Fruit fly (Drosophila melanogaster): Measurements from ENCODE around the gene CG7298.

CG7298 gene

DNA sequence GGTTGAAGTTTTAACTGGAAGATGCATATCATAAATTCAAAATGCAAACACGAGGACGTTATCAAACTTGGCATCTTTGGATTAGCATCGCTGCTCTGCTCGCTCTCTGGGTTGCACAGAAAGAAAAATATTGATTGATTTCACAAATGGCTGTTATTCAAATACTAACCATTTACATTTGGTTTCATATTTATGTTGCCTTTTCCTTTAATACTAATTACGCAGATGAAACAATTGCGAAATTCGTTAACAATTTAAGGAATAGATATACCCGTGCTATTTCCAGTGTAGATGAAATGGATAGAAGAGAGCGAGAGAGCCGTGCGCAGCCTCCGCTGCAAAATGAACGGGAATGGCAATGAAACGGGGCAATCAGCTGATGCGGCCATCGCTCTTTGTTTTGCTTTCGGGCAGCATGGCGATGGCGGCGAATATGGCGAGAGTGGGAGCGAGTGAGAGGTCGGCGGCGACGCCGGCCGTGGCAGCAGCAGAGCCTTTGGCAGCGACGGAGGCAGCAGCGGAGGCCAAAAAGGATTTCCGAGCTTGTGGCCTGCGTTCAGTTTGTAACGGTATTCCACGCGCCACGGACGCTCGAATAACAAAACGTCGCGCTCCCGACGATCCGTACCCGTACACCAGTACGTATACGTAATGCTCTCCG is 44.2 kb upstream of the CG7298 start, which contains the start of gene rdgC (continued):
- TF ChIP-seq salr (GFP tag; optimal IDR thresholded peaks at IDR 0.05): peak; percentile 84 to 86
- TF ChIP-seq Ets96B (tag; optimal IDR thresholded peaks at IDR 0.05): peak; percentile 91
- TF ChIP-seq acj6 (GFP tag; optimal IDR thresholded peaks at IDR 0.05): peak; percentile 92
- peak; percentile 80 for TF ChIP-seq CG8319 (GFP tag; optimal IDR thresholded peaks at IDR 0.05)
- peak; percentile 93 for TF ChIP-seq OdsH (GFP tag; optimal IDR thresholded peaks at IDR 0.05)
- peak; percentile 91 for TF ChIP-seq CG31627 (GFP tag; optimal IDR thresholded peaks at IDR 0.05)
- TF ChIP-seq CG3919 (GFP tag; optimal IDR thresholded peaks at IDR 0.05): peak; percentile 96
- TF ChIP-seq fkh (GFP tag; optimal IDR thresholded peaks at IDR 0.05): peak; percentile 65
- TF ChIP-seq CG9139 (GFP tag; optimal IDR thresholded peaks at IDR 0.05): peak; percentile 64
- TF ChIP-seq CG4318 (GFP tag; optimal IDR thresholded peaks at IDR 0.05): peak; percentile 83
- peak; percentile 88 for TF ChIP-seq Sox102F (GFP tag; optimal IDR thresholded peaks at IDR 0.05)
- peak; percentile 76 for TF ChIP-seq vri (GFP tag; optimal IDR thresholded peaks at IDR 0.05)
- peak; percentile 92 for TF ChIP-seq topi (GFP tag; optimal IDR thresholded peaks at IDR 0.05)
- peak; percentile 72 to 84 for TF ChIP-seq ss (GFP tag; optimal IDR thresholded peaks at IDR 0.05)
- peak; percentile 92 for TF ChIP-seq pdm3 (GFP tag; optimal IDR thresholded peaks at IDR 0.05)
- TF ChIP-seq CG11762 (GFP tag; optimal IDR thresholded peaks at IDR 0.05; ENCODE audit: insufficient read depth): peak; percentile 85
- TF ChIP-seq CG6276 (GFP tag; optimal IDR thresholded peaks at IDR 0.05): peak; percentile 88
- peak; percentile 88 for TF ChIP-seq dsx (GFP tag; optimal IDR thresholded peaks at IDR 0.05; ENCODE audit: poor library complexity, severe bottlenecking)

DNA sequence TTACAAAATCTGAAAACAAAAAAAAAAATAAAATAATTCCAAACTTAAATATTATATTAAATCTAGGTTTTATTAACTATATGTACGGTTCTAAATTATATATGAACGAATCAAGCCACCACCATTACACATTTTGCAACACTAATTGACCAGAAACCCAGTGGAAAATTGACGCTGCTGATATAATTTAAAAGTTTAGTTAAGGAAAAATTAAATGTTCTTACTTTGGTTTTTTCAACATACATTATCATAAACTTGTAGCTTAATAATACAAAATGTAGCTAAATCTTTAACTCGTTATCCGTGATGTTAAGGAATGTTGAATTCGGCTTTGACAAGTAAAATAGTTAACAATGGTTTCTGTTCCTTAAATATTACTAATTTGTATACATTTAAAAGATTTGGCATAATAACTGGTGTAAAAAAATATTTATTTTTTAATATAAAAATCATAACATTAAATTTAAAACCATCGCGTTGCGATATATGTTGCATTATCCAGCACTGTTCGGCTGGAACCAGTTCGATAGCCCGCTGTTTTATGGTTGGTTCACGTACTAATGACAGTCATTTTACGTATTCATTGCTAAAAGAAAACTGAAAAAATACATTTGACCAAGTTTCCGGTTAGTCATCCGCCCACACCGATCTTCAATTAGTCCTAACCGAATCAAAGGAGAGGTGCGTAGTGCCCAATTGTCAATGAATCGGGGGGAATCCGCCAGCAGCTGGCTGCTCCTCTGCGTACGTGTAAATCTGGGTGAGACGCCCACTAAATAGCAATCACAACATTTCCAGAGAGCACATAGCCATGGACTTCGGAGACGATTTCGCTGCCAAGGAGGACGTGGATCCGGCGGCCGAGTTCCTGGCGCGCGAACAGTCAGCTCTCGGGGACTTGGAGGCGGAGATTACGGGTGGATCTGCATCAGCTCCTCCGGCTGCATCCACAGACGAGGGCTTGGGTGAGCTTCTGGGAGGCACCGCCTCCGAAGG is 38.8 kb upstream of the CG7298 start:
- TF ChIP-seq spab (GFP tag; optimal IDR thresholded peaks at IDR 0.05): peak; percentile 16
- peak; percentile 58 for TF ChIP-seq CG3919 (GFP tag; optimal IDR thresholded peaks at IDR 0.05)
- TF ChIP-seq lz (GFP tag; optimal IDR thresholded peaks at IDR 0.05): peak; percentile 36
- TF ChIP-seq Hr39 (GFP tag; optimal IDR thresholded peaks at IDR 0.05): peak; percentile 33
- TF ChIP-seq Sox102F (GFP tag; optimal IDR thresholded peaks at IDR 0.05): peak; percentile 52
- TF ChIP-seq CG1621 (tag; optimal IDR thresholded peaks at IDR 0.05): no peak
- TF ChIP-seq ss (GFP tag; optimal IDR thresholded peaks at IDR 0.05): peak in 1 of 2 experiments; percentile 52
- no peak for TF ChIP-seq fkh (GFP tag; optimal IDR thresholded peaks at IDR 0.05)
- peak; percentile 60 for TF ChIP-seq acj6 (GFP tag; optimal IDR thresholded peaks at IDR 0.05)
- peak; percentile 69 for TF ChIP-seq CG10631 (GFP tag; optimal IDR thresholded peaks at IDR 0.05)
- TF ChIP-seq svp (GFP tag): peak; percentile 74
- peak; percentile 4 for TF ChIP-seq vri (GFP tag; optimal IDR thresholded peaks at IDR 0.05)
- peak; percentile 71 for TF ChIP-seq CG32006 (GFP tag; optimal IDR thresholded peaks at IDR 0.05)
- TF ChIP-seq Blimp-1 (GFP tag; optimal IDR thresholded peaks at IDR 0.05): no peak
- TF ChIP-seq Hr38 (GFP tag; optimal IDR thresholded peaks at IDR 0.05): no peak
- peak; percentile 8 for TF ChIP-seq Eip93F (GFP tag; optimal IDR thresholded peaks at IDR 0.05)
- peak; percentile 52 for TF ChIP-seq net (GFP tag; optimal IDR thresholded peaks at IDR 0.05)
- TF ChIP-seq Ets21C (GFP tag; optimal IDR thresholded peaks at IDR 0.05): peak; percentile 18
- peak; percentile 52 for TF ChIP-seq Smox (GFP tag; optimal IDR thresholded peaks at IDR 0.05)
- peak; percentile 64 for TF ChIP-seq CG3032 (tag; optimal IDR thresholded peaks at IDR 0.05)
- TF ChIP-seq Met (GFP tag; optimal IDR thresholded peaks at IDR 0.05): peak; percentile 64
- peak; percentile 55 for TF ChIP-seq CG4318 (GFP tag; optimal IDR thresholded peaks at IDR 0.05)
- peak; percentile 83 for TF ChIP-seq Eip78C (GFP tag)
- no peak for TF ChIP-seq dac (GFP tag; optimal IDR thresholded peaks at IDR 0.05)
- TF ChIP-seq pdm3 (GFP tag; optimal IDR thresholded peaks at IDR 0.05): peak; percentile 64
- peak; percentile 3 for TF ChIP-seq Sox14 (GFP tag; optimal IDR thresholded peaks at IDR 0.05)
- TF ChIP-seq OdsH (GFP tag; optimal IDR thresholded peaks at IDR 0.05): peak; percentile 63
- TF ChIP-seq fd59A (GFP tag; optimal IDR thresholded peaks at IDR 0.05): peak; percentile 7
- TF ChIP-seq CG8119 (GFP tag; IDR thresholded peaks at IDR 0.05): peak; percentile 58; the same call in 2 of the 3 replicates
- no peak for TF ChIP-seq CG6276 (GFP tag; optimal IDR thresholded peaks at IDR 0.05)
- TF ChIP-seq Ets96B (tag; optimal IDR thresholded peaks at IDR 0.05): no peak
- peak; percentile 50 for TF ChIP-seq Eip75B (GFP tag; optimal IDR thresholded peaks at IDR 0.05)
- peak; percentile 9 for TF ChIP-seq CG11762 (GFP tag; optimal IDR thresholded peaks at IDR 0.05; ENCODE audit: insufficient read depth)
- TF ChIP-seq CG10669 (GFP tag; optimal IDR thresholded peaks at IDR 0.05): peak; percentile 45
- peak; percentile 26 for TF ChIP-seq CG6792 (GFP tag; optimal IDR thresholded peaks at IDR 0.05)
- peak; percentile 61 for TF ChIP-seq CG6163 (GFP tag; IDR thresholded peaks at IDR 0.05)
- peak; percentile 67 for TF ChIP-seq CG34406 (GFP tag; optimal IDR thresholded peaks at IDR 0.05)
- TF ChIP-seq CG15336 (GFP tag; IDR thresholded peaks at IDR 0.05): peak; percentile 47

All from whole organism, prepupa.